Worm (Caenorhabditis elegans): ENCODE data around the gene aass-1.

- TF ChIP-seq xbp-1 (tag; optimal IDR thresholded peaks at IDR 0.05) (no peak), C34B4.2 (tag; optimal IDR thresholded peaks at IDR 0.05) (no peak), lir-3 (tag; optimal IDR thresholded peaks at IDR 0.05; ENCODE audit: poor library complexity) (no peak), tbx-2 (tag; optimal IDR thresholded peaks at IDR 0.05) (no peak)
These were observed 7.6 kb upstream of the aass-1 start, which contains the start of gene ints-13 for ce11 chrIV:237350-237749.

Measured in whole organism, L1 larva.